Fruit fly (Drosophila melanogaster) whole organism, pupa: Measurements from ENCODE around the gene Uxs.
A peak's percentile ranks its signal among the peaks of the same experiment; 100 is the strongest.

ENCODE experiments used
- CG10348 ChIP-seq: fragments of 200-800 bp; sonication (Bioruptor generic); IDR thresholded peaks from 2 replicates; pipeline ENCODE4 v1.3.6; 2022; ENCODE audit warnings: missing biosample characterization, missing genetic modification characterization
- CG12605 ChIP-seq: fragments of 200-800 bp; sonication (Bioruptor generic); IDR thresholded peaks from 2 replicates; pipeline ENCODE4 v1.3.6; 2022; ENCODE audit warnings: missing biosample characterization, missing genetic modification characterization
- CG13204 ChIP-seq: fragments of 200-800 bp; sonication (Bioruptor generic); optimal IDR thresholded peaks from 2 replicates; lab custom pipeline; 2018; ENCODE audit warnings: missing biosample characterization, mild to moderate bottlenecking, missing genetic modification characterization, moderate library complexity
- CG14655 ChIP-seq: fragments of 200-800 bp; sonication (Bioruptor generic); optimal IDR thresholded peaks from 3 replicates; lab custom pipeline; 2017; ENCODE audit warnings: mild to moderate bottlenecking, missing biosample characterization, missing genetic modification reagents, missing genetic modification characterization
- CG15710 ChIP-seq: fragments of 200-800 bp; sonication (Bioruptor generic); optimal IDR thresholded peaks from 2 replicates; lab custom pipeline; 2018; ENCODE audit warnings: missing biosample characterization, mild to moderate bottlenecking, missing genetic modification characterization, moderate library complexity
- CG17806 ChIP-seq: fragments of 200-800 bp; sonication (Bioruptor generic); optimal IDR thresholded peaks from 2 replicates; lab custom pipeline; 2018; ENCODE audit warnings: missing biosample characterization, mild to moderate bottlenecking, missing genetic modification characterization, moderate library complexity
- CG32121 ChIP-seq: fragments of 200-800 bp; sonication (Bioruptor generic); IDR thresholded peaks from 2 replicates; pipeline ENCODE4 v1.3.6; 2022; ENCODE audit warnings: missing biosample characterization, missing genetic modification characterization
- CG34367 ChIP-seq: fragments of 200-800 bp; sonication (Bioruptor generic); optimal IDR thresholded peaks from 2 replicates; lab custom pipeline; 2018; ENCODE audit warnings: missing biosample characterization, mild to moderate bottlenecking, missing genetic modification characterization
- CG4496 ChIP-seq: fragments of 200-800 bp; sonication (Bioruptor generic); IDR thresholded peaks from 3 replicates; pipeline ENCODE4 v1.3.6; 2022; ENCODE audit warnings: missing biosample characterization, missing genetic modification characterization
- CG8159 ChIP-seq: fragments of 200-800 bp; sonication (Bioruptor generic); optimal IDR thresholded peaks from 3 replicates; lab custom pipeline; 2018; ENCODE audit warnings: missing biosample characterization, mild to moderate bottlenecking, missing genetic modification characterization, moderate library complexity
- CG8301 ChIP-seq: fragments of 200-800 bp; sonication (Bioruptor generic); optimal IDR thresholded peaks from 2 replicates; lab custom pipeline; 2018; ENCODE audit warnings: missing biosample characterization, mild to moderate bottlenecking, missing genetic modification characterization
- CG9948 ChIP-seq: fragments of 200-800 bp; sonication (Bioruptor generic); optimal IDR thresholded peaks from 2 replicates; lab custom pipeline; 2018; ENCODE audit warnings: missing biosample characterization, mild to moderate bottlenecking, missing genetic modification characterization, moderate library complexity
- D1 ChIP-seq: fragments of 200-800 bp; sonication (Bioruptor generic); optimal IDR thresholded peaks from 2 replicates; lab custom pipeline; 2018; ENCODE audit warnings: missing biosample characterization, mild to moderate bottlenecking, missing genetic modification characterization, moderate library complexity
- EcR ChIP-seq: fragments of 200-800 bp; sonication (Bioruptor generic); optimal IDR thresholded peaks from 3 replicates; lab custom pipeline; 2019; ENCODE audit warnings: missing biosample characterization, missing genetic modification characterization, mild to moderate bottlenecking, moderate library complexity, missing genetic modification reagents
- Ets98B ChIP-seq: fragments of 200-800 bp; sonication (Bioruptor generic); IDR thresholded peaks from 2 replicates; pipeline ENCODE4 v1.3.6; 2022; ENCODE audit warnings: missing biosample characterization, missing genetic modification characterization
- Pif1A ChIP-seq: fragments of 200-800 bp; sonication (Bioruptor generic); optimal IDR thresholded peaks from 3 replicates; lab custom pipeline; 2016; ENCODE audit warnings: missing biosample characterization, missing genetic modification characterization
- Pif1B ChIP-seq: fragments of 200-800 bp; sonication (Bioruptor generic); optimal IDR thresholded peaks from 3 replicates; lab custom pipeline; 2016; ENCODE audit warnings: missing biosample characterization, missing genetic modification characterization
- Snoo ChIP-seq: fragments of 200-800 bp; sonication (Bioruptor generic); optimal IDR thresholded peaks from 3 replicates; lab custom pipeline; 2017; ENCODE audit warnings: missing biosample characterization, mild to moderate bottlenecking, missing genetic modification characterization, inconsistent platforms
- fd96Ca ChIP-seq: fragments of 200-800 bp; sonication (Bioruptor generic); IDR thresholded peaks from 3 replicates; pipeline ENCODE4 v1.3.6; 2022; ENCODE audit warnings: missing biosample characterization, missing genetic modification characterization
- gl ChIP-seq: fragments of 200-800 bp; sonication (Bioruptor generic); optimal IDR thresholded peaks from 2 replicates; lab custom pipeline; 2018; ENCODE audit warnings: missing biosample characterization, mild to moderate bottlenecking, missing genetic modification characterization
- rn ChIP-seq: fragments of 200-800 bp; sonication (Bioruptor generic); IDR thresholded peaks from 2 replicates; pipeline ENCODE4 v1.3.6; 2022; ENCODE audit warnings: missing biosample characterization, missing genetic modification characterization

Gene Uxs

DNA sequence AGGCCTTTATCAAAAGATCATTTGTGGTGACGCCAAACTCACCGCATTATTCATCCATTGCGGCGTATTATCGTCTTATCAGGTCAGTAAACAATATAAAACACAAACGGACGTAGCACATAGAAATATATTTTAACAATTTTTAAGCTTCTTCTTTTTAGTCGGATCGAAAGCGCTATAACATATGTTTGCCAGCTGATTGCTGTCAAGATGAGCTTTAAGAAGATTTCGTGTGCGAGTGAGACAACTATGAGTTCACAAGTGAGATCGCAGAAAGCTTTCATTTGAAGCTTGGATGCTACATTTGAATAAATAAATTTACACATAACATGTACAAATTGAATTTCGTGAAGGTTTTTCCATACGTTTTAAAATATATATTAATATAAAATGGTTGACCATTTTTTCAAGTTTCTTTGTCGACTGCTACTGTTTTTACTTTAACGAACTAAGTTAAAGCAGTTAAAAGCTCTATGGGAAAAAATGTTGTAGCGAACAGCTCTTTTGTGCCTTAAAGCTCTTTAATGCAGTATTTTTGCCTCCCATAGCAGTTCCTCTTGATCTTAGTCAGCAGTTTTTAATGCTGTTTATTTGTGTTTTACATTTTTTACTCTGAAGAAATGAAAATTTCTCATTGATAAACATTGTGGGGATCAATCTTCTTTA, 21.9 kb upstream of the Uxs start, which contains the start of gene CG42445:
TSS of gene CG42445 (minus strand) at position 186 of the 666 bp plus-strand sequence.
- TF ChIP-seq D1 (tag; lab: Kevin White, UChicago) (no peak), CG4496 (GFP tag; lab: Robert Waterston, UW) (no peak), EcR (no peak), gl (no peak), CG8159 (tag; lab: Kevin White, UChicago) (no peak), CG15710 (tag; lab: Kevin White, UChicago) (no peak), rn (no peak), CG34367 (tag; lab: Kevin White, UChicago) (no peak)
- TF ChIP-seq, all 21 proteins: peak for 0

- peak; percentile 14 for TF ChIP-seq D1 (tag; lab: Kevin White, UChicago)
- TF ChIP-seq CG14655 (GFP tag; lab: Kevin White, UChicago): no peak
Measured at dm6 chr3L:8159724-8160422, 20.9 kb upstream of the Uxs start, which contains the start of gene CG43886. TSS of gene CG43886 (minus strand) at chr3L:8159774.

dm6 chr3L:8165436-8165835, 15.3 kb upstream of the Uxs start, which contains the start of gene CG13675:
TSS of gene CG13675 (minus strand) at chr3L:8165518.
- no peak for TF ChIP-seq CG10348 (GFP tag; lab: Robert Waterston, UW)
- no peak for TF ChIP-seq EcR
- peak; percentile 44; the same call in 1 of the 3 replicates for TF ChIP-seq CG4496 (GFP tag; lab: Robert Waterston, UW)
- TF ChIP-seq, all 21 proteins: peak for 1

DNA sequence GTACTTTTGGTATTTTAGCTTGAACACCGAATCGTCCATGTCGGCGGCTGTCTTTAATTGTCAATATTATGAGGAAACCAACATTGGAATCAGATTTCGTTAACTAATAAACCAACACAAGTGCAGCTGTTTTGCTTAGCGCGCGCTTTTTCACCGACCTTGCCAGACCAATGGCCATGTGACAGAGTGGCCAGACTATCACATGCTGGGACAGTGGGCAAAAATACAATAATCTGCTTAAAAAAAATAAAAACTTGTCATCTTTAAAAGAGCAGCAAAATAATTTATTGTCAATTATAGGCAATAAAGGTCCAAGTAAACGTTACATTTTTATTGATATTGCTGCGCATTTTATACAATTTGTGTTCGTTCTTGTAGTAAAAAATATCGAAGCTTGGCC, 4.9 kb upstream of the Uxs start, which contains the start of gene RecQ4:
TSS of gene RecQ4 (minus strand) at position 161 of the 400 bp plus-strand sequence.
- no peak for TF ChIP-seq CG8159 (tag; lab: Kevin White, UChicago)
- no peak for TF ChIP-seq CG15710 (tag; lab: Kevin White, UChicago)
- no peak for TF ChIP-seq CG14655 (GFP tag; lab: Kevin White, UChicago)
- no peak for TF ChIP-seq CG32121 (GFP tag; lab: Robert Waterston, UW)
- TF ChIP-seq fd96Ca (GFP tag; lab: Robert Waterston, UW): no peak
- no peak for TF ChIP-seq CG34367 (tag; lab: Kevin White, UChicago)
- no peak for TF ChIP-seq CG4496 (GFP tag; lab: Robert Waterston, UW)
- TF ChIP-seq Pif1B (GFP tag; lab: Kevin White, UChicago): no peak
- TF ChIP-seq CG9948 (tag; lab: Kevin White, UChicago): no peak
- no peak for TF ChIP-seq D1 (tag; lab: Kevin White, UChicago)
- no peak for TF ChIP-seq CG10348 (GFP tag; lab: Robert Waterston, UW)

DNA sequence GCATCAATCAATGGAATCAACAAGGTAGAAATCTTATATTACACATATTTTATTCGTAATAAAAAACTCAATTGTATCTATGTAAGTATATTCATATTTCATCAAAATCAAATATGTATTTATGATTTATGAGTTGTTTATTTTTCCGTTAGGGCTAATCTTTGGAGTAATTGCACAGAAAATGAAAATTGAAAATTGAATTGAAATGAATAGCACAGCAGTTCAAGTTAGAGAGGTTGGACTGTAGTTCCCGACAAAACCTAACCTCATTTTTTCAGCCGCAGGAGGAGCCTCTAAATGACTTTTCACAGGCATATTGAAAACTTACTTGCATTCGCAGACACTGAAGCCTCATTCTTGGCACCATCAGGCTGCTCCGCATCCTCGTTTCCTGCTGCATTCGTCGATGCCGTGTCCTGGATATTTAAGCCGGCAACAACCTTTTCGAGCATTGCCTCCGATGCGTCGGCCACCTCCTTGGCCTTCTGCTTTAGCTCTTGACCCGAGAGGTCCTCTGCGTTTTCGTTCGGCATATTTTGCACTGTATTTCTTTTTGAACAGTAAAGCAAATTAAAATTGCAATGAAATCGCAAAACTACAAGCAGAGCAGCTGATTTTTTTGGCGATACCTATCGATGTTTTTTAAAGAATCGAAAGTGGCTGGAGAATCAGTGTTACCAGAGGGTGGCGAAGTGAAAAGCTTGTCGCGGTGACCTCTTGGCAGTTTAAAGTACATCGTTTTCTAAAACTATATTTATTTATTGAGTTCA, 2.7 kb upstream of the Uxs start, which contains the start of gene Nmt:
TSS of gene Nmt (minus strand) at position 635 of the 770 bp plus-strand sequence.
- peak; percentile 28 for TF ChIP-seq CG9948 (tag; lab: Kevin White, UChicago)
- peak; percentile 3 for TF ChIP-seq gl
- TF ChIP-seq CG4496 (GFP tag; lab: Robert Waterston, UW): no peak
- TF ChIP-seq CG15710 (tag; lab: Kevin White, UChicago): peak; percentile 19
- TF ChIP-seq Ets98B: peak; percentile 42
- peak; percentile 49 for TF ChIP-seq CG8301 (tag; lab: Kevin White, UChicago)
- TF ChIP-seq CG13204 (GFP tag; lab: Kevin White, UChicago): no peak
- TF ChIP-seq CG14655 (GFP tag; lab: Kevin White, UChicago): no peak
- TF ChIP-seq Snoo (tag; lab: Kevin White, UChicago): peak; percentile 24
- TF ChIP-seq Pif1B (GFP tag; lab: Kevin White, UChicago): no peak
- TF ChIP-seq CG17806: peak; percentile 43
- peak; percentile 36 for TF ChIP-seq CG8159 (tag; lab: Kevin White, UChicago)

DNA sequence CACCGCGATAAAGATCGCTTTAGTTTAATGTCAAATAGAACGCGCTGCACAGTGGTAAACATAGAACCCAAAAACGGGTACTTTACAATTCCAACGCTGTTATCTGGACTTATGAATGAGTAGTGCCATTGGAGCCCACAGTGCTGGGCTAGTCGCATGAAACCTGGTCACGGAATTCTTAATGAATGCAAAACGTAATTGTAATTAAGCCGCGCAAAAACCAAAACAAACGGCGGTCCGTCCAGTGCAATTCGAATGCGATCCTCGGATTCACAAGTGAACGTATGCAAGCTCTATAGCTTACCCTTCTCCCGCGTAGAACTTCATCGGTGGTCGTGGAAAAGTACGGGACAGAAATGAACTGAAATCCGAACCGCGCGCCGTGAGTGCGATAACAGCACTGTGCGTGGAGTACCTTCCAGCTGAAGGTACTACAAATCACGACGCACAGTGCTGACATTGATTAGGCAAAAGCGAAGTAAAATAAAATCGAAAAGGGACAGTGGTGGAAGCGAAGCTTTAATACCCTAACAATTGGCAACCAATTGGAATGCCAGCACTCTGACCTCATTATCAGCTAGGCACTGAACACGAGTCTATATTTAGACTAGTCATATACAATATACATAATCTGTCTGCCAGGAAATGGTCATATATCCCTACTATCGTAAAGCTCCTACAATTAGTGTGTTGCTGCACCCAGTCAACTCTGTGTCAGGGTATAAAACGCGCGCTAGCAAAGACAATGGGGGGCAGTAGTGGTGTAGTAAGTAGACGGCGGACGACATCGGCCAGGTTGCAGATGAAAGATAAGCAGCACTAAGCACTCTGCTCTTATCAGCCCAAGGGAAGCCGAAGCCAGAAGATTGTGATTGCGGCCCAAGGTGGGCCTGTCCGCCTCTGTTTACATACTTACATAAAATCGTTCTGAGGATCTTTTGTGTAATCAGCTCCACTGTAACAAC, 4.8 kb downstream of the Uxs start:
- TF ChIP-seq CG8159 (tag; lab: Kevin White, UChicago) (peak; percentile 74), Pif1B (GFP tag; lab: Kevin White, UChicago) (peak; percentile 65), Ets98B (peak; percentile 53), D1 (tag; lab: Kevin White, UChicago) (no peak), CG8301 (tag; lab: Kevin White, UChicago) (peak; percentile 59), Snoo (tag; lab: Kevin White, UChicago) (peak; percentile 42), CG4496 (GFP tag; lab: Robert Waterston, UW) (peak; percentile 66; the same call in 2 of the 3 replicates), gl (no peak), CG17806 (peak; percentile 33), CG34367 (tag; lab: Kevin White, UChicago) (peak; percentile 36), EcR (peak; percentile 25), CG13204 (GFP tag; lab: Kevin White, UChicago) (no peak), CG12605 (GFP tag; lab: Robert Waterston, UW) (no peak), Pif1A (no peak), CG15710 (tag; lab: Kevin White, UChicago) (peak; percentile 57), fd96Ca (GFP tag; lab: Robert Waterston, UW) (peak; percentile 72), CG32121 (GFP tag; lab: Robert Waterston, UW) (peak; percentile 42; the same call in 1 of the 2 replicates), CG9948 (tag; lab: Kevin White, UChicago) (peak; percentile 48)
